Fruit fly (Drosophila melanogaster) whole organism, pupa: Measurements from ENCODE around the gene CG2225.

Source experiments
- CG10348 ChIP-seq: fragments of 200-800 bp; sonication (Bioruptor generic); IDR thresholded peaks from 2 replicates; pipeline ENCODE4 v1.3.6; 2022; ENCODE audit warnings: missing biosample characterization, missing genetic modification characterization
- CG12605 ChIP-seq: fragments of 200-800 bp; sonication (Bioruptor generic); IDR thresholded peaks from 2 replicates; pipeline ENCODE4 v1.3.6; 2022; ENCODE audit warnings: missing biosample characterization, missing genetic modification characterization
- CG13204 ChIP-seq: fragments of 200-800 bp; sonication (Bioruptor generic); optimal IDR thresholded peaks from 2 replicates; lab custom pipeline; 2018; ENCODE audit warnings: missing biosample characterization, mild to moderate bottlenecking, missing genetic modification characterization, moderate library complexity
- CG14655 ChIP-seq: fragments of 200-800 bp; sonication (Bioruptor generic); optimal IDR thresholded peaks from 3 replicates; lab custom pipeline; 2017; ENCODE audit warnings: mild to moderate bottlenecking, missing biosample characterization, missing genetic modification reagents, missing genetic modification characterization
- CG15710 ChIP-seq: fragments of 200-800 bp; sonication (Bioruptor generic); optimal IDR thresholded peaks from 2 replicates; lab custom pipeline; 2018; ENCODE audit warnings: missing biosample characterization, mild to moderate bottlenecking, missing genetic modification characterization, moderate library complexity
- CG17806 ChIP-seq: fragments of 200-800 bp; sonication (Bioruptor generic); optimal IDR thresholded peaks from 2 replicates; lab custom pipeline; 2018; ENCODE audit warnings: missing biosample characterization, mild to moderate bottlenecking, missing genetic modification characterization, moderate library complexity
- CG32121 ChIP-seq: fragments of 200-800 bp; sonication (Bioruptor generic); IDR thresholded peaks from 2 replicates; pipeline ENCODE4 v1.3.6; 2022; ENCODE audit warnings: missing biosample characterization, missing genetic modification characterization
- CG34367 ChIP-seq: fragments of 200-800 bp; sonication (Bioruptor generic); optimal IDR thresholded peaks from 2 replicates; lab custom pipeline; 2018; ENCODE audit warnings: missing biosample characterization, mild to moderate bottlenecking, missing genetic modification characterization
- CG4496 ChIP-seq: fragments of 200-800 bp; sonication (Bioruptor generic); IDR thresholded peaks from 3 replicates; pipeline ENCODE4 v1.3.6; 2022; ENCODE audit warnings: missing biosample characterization, missing genetic modification characterization
- CG8159 ChIP-seq: fragments of 200-800 bp; sonication (Bioruptor generic); optimal IDR thresholded peaks from 3 replicates; lab custom pipeline; 2018; ENCODE audit warnings: missing biosample characterization, mild to moderate bottlenecking, missing genetic modification characterization, moderate library complexity
- CG8301 ChIP-seq: fragments of 200-800 bp; sonication (Bioruptor generic); optimal IDR thresholded peaks from 2 replicates; lab custom pipeline; 2018; ENCODE audit warnings: missing biosample characterization, mild to moderate bottlenecking, missing genetic modification characterization
- CG9948 ChIP-seq: fragments of 200-800 bp; sonication (Bioruptor generic); optimal IDR thresholded peaks from 2 replicates; lab custom pipeline; 2018; ENCODE audit warnings: missing biosample characterization, mild to moderate bottlenecking, missing genetic modification characterization, moderate library complexity
- D1 ChIP-seq: fragments of 200-800 bp; sonication (Bioruptor generic); optimal IDR thresholded peaks from 2 replicates; lab custom pipeline; 2018; ENCODE audit warnings: missing biosample characterization, mild to moderate bottlenecking, missing genetic modification characterization, moderate library complexity
- EcR ChIP-seq: fragments of 200-800 bp; sonication (Bioruptor generic); optimal IDR thresholded peaks from 3 replicates; lab custom pipeline; 2019; ENCODE audit warnings: missing biosample characterization, missing genetic modification characterization, mild to moderate bottlenecking, moderate library complexity, missing genetic modification reagents
- Ets98B ChIP-seq: fragments of 200-800 bp; sonication (Bioruptor generic); IDR thresholded peaks from 2 replicates; pipeline ENCODE4 v1.3.6; 2022; ENCODE audit warnings: missing biosample characterization, missing genetic modification characterization
- Pif1A ChIP-seq: fragments of 200-800 bp; sonication (Bioruptor generic); optimal IDR thresholded peaks from 3 replicates; lab custom pipeline; 2016; ENCODE audit warnings: missing biosample characterization, missing genetic modification characterization
- Pif1B ChIP-seq: fragments of 200-800 bp; sonication (Bioruptor generic); optimal IDR thresholded peaks from 3 replicates; lab custom pipeline; 2016; ENCODE audit warnings: missing biosample characterization, missing genetic modification characterization
- Snoo ChIP-seq: fragments of 200-800 bp; sonication (Bioruptor generic); optimal IDR thresholded peaks from 3 replicates; lab custom pipeline; 2017; ENCODE audit warnings: missing biosample characterization, mild to moderate bottlenecking, missing genetic modification characterization, inconsistent platforms
- fd96Ca ChIP-seq: fragments of 200-800 bp; sonication (Bioruptor generic); IDR thresholded peaks from 3 replicates; pipeline ENCODE4 v1.3.6; 2022; ENCODE audit warnings: missing biosample characterization, missing genetic modification characterization
- gl ChIP-seq: fragments of 200-800 bp; sonication (Bioruptor generic); optimal IDR thresholded peaks from 2 replicates; lab custom pipeline; 2018; ENCODE audit warnings: missing biosample characterization, mild to moderate bottlenecking, missing genetic modification characterization
- rn ChIP-seq: fragments of 200-800 bp; sonication (Bioruptor generic); IDR thresholded peaks from 2 replicates; pipeline ENCODE4 v1.3.6; 2022; ENCODE audit warnings: missing biosample characterization, missing genetic modification characterization

Gene CG2225

dm6 chr2L:21630563-21630817 lies 46.8 kb downstream of the CG2225 start:
- no peak for TF ChIP-seq CG12605
- no peak for TF ChIP-seq CG10348 (GFP tag; lab: Robert Waterston, UW)
- no peak for TF ChIP-seq Pif1A (GFP tag; lab: Kevin White, UChicago)
- no peak for TF ChIP-seq CG32121
- TF ChIP-seq CG9948, result no peak
- TF ChIP-seq CG15710, result no peak
- TF ChIP-seq CG8301 (tag; lab: Kevin White, UChicago), result no peak
- TF ChIP-seq fd96Ca (GFP tag; lab: Robert Waterston, UW), result no peak
- TF ChIP-seq Pif1B (GFP tag; lab: Kevin White, UChicago), result no peak
- TF ChIP-seq gl (tag; lab: Kevin White, UChicago), result no peak
- TF ChIP-seq CG4496 (GFP tag; lab: Robert Waterston, UW), result no peak

DNA sequence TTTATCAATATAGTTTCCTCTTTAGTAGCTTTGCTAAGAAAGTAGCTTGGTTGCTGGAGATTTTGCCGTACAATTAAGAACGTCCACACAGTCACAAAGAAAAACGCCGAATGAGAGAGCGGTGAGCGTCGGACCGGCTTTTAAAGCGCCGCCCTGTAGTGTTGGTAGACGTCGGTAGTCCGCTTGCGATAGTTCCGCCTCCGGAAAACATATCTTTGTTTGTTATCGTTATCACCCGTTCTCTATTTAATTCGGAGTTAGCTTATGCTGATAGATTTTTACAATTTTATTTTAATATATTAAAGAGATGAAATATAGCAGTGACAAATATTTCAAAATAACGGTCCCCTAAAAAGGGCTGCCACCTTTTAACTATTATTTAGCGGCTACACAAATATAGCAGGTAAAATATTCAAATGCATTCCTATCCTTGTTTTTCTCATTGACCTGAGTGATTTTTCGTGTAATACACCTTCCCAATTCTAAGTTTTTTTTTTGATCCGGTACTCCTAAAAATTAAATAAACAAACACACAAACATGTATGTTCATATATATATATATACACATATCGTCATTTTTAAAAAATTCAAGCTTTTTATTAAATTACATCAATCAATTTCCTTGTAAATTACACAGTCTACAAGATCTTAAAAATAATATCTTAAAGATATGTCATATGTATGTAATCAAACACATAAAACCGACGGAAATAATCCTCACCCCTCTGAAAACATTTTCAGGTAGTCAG lies 47.3 kb downstream of the CG2225 start, which contains the start of gene Df31:
TSS of gene Df31 (minus strand) at position 119 of the 749 bp plus-strand sequence.
- TF ChIP-seq CG8301 (tag; lab: Kevin White, UChicago) (no peak), CG8159 (tag; lab: Kevin White, UChicago) (peak; percentile 12), CG10348 (GFP tag; lab: Robert Waterston, UW) (no peak), CG17806 (tag; lab: Kevin White, UChicago) (peak; percentile 7), D1 (tag; lab: Kevin White, UChicago) (peak; percentile 62), Ets98B (GFP tag; lab: Robert Waterston, UW) (no peak; the same call in 1 of the 2 replicates), rn (GFP tag; lab: Robert Waterston, UW) (no peak), CG15710 (no peak), fd96Ca (GFP tag; lab: Robert Waterston, UW) (no peak), EcR (no peak), CG14655 (GFP tag; lab: Kevin White, UChicago) (peak; percentile 37), CG9948 (peak; percentile 0), Snoo (peak; percentile 48), CG32121 (peak; percentile 20; the same call in 1 of the 2 replicates), CG13204 (GFP tag; lab: Kevin White, UChicago) (no peak), CG4496 (GFP tag; lab: Robert Waterston, UW) (no peak; the same call in 1 of the 3 replicates), gl (tag; lab: Kevin White, UChicago) (no peak), CG34367 (peak; percentile 28), CG12605 (no peak), Pif1B (GFP tag; lab: Kevin White, UChicago) (peak; percentile 38), Pif1A (GFP tag; lab: Kevin White, UChicago) (peak; percentile 59)

- TF ChIP-seq CG9948 (no peak), CG13204 (GFP tag; lab: Kevin White, UChicago) (peak; percentile 31), gl (tag; lab: Kevin White, UChicago) (no peak), CG34367 (no peak), CG12605 (no peak), EcR (no peak), CG32121 (peak; percentile 26; the same call in 1 of the 2 replicates), CG8301 (tag; lab: Kevin White, UChicago) (no peak), D1 (tag; lab: Kevin White, UChicago) (no peak), CG10348 (GFP tag; lab: Robert Waterston, UW) (no peak), fd96Ca (GFP tag; lab: Robert Waterston, UW) (no peak), CG14655 (GFP tag; lab: Kevin White, UChicago) (no peak), rn (GFP tag; lab: Robert Waterston, UW) (no peak), CG4496 (GFP tag; lab: Robert Waterston, UW) (0 out of 3 replicates have a peak, but pooled peaks have one; percentile 24), Snoo (no peak), Ets98B (GFP tag; lab: Robert Waterston, UW) (peak; percentile 48), Pif1A (GFP tag; lab: Kevin White, UChicago) (no peak), CG8159 (tag; lab: Kevin White, UChicago) (no peak), Pif1B (GFP tag; lab: Kevin White, UChicago) (no peak), CG15710 (no peak), CG17806 (tag; lab: Kevin White, UChicago) (no peak)
These were observed 48.0 kb downstream of the CG2225 start for dm6 chr2L:21629149-21629813.

DNA sequence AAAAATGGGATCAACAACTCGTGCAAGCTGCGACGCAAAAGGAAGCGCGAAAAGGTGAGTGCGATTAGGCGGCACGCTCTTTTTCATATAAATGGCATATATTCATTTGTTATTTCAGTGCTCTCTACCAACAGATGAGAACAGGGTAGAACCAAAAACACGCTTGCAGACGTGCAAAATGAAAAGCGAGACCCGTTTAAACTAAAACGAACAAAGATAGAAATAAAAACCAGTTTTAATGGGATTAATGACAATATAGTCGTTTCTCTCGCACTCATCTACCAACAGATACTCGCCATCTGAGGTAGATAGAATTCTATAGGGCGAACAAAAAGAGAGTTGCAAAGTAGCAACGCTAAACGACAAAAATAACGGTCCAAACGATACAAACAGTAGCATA lies 48.8 kb downstream of the CG2225 start:
- TF ChIP-seq CG34367 (peak; percentile 16), CG10348 (GFP tag; lab: Robert Waterston, UW) (no peak), EcR (peak; percentile 51), rn (GFP tag; lab: Robert Waterston, UW) (no peak), CG4496 (GFP tag; lab: Robert Waterston, UW) (peak; percentile 59; the same call in 1 of the 3 replicates), CG12605 (peak; percentile 31; the same call in 1 of the 2 replicates)

DNA sequence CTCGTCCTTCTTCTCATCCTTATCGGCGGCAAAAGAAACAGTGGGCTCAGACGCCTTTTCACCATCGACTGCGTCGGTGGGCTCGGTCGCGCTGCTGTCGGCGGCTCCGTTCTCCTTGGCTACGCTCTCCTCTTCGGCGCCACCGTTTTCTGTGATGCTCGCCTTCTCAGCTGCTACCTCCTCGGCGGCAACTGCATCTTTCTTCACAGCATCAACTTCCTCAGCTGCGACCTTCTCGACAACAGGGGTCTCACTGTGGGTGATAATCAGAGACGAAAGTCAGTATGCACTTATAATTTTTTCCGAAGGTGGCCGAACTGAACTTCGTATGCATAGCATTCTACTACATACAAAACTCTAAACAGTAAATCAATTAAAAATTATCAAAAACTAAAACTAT lies 49.4 kb downstream of the CG2225 start:
- TF ChIP-seq CG13204 (GFP tag; lab: Kevin White, UChicago) (no peak), Snoo (no peak), Pif1A (GFP tag; lab: Kevin White, UChicago) (no peak), CG8301 (tag; lab: Kevin White, UChicago) (no peak), CG8159 (tag; lab: Kevin White, UChicago) (no peak), CG32121 (no peak), gl (tag; lab: Kevin White, UChicago) (no peak), CG9948 (no peak), CG4496 (GFP tag; lab: Robert Waterston, UW) (no peak), CG14655 (GFP tag; lab: Kevin White, UChicago) (no peak), rn (GFP tag; lab: Robert Waterston, UW) (no peak), Pif1B (GFP tag; lab: Kevin White, UChicago) (no peak), fd96Ca (GFP tag; lab: Robert Waterston, UW) (no peak), CG10348 (GFP tag; lab: Robert Waterston, UW) (no peak)
